Worm (Caenorhabditis elegans): ENCODE measurements around the gene flp-17.

- TF ChIP-seq ztf-11 (tag; optimal IDR thresholded peaks at IDR 0.05) (no peak), pqm-1 (tag; optimal IDR thresholded peaks at IDR 0.05) (no peak), nhr-76 (tag; optimal IDR thresholded peaks at IDR 0.05) (no peak), daf-12 (tag; optimal IDR thresholded peaks at IDR 0.05) (no peak), nhr-77 (tag; optimal IDR thresholded peaks at IDR 0.05) (no peak), elt-1 (tag; optimal IDR thresholded peaks at IDR 0.05) (no peak)
Observed at ce11 chrIV:17183629-17184028, 8.1 kb downstream of the flp-17 start, which contains the start of gene col-138.
